Worm (Caenorhabditis elegans): ENCODE data around the gene fip-4.

fip-4 gene

DNA sequence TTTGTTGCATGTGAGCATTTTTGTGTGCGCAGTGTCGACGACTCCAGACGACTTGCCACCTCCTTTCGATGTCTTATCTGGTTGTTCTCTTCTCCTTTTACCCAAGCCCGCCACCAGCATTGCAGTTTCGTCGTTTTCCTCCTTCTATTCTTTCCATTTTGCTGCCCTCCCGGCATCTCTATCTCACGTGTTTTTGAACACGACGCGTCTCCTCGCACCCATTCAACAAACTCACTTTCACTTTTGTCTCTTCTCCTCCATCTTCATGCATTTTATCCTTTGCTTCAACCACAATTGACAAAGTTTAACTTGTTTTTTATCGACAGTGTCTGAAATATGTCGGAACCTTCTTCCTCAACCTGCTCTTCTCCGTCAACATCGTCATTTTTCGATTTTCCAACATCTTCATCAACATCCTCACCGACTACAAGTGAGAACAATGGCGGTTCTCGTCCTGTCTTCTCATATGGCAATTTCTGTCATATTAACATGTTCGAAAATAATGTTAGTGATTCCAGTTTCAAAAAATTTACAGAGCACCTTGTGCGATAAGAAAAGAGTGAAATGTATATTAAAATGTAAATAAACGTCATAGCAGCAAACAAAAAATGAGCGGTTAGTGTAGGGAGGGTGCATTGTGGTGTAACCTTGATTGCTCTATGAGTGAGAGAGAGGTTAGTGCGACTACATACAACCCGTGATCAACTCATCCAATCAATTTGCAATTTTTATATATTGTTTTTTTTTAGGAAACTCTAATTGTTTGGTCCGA is at the start of gene fip-4 (continued):
- no peak for TF ChIP-seq tlf-1 (GFP tag; optimal IDR thresholded peaks at IDR 0.05)
- no peak for TF ChIP-seq xnd-1 (tag; optimal IDR thresholded peaks at IDR 0.05)
- TF ChIP-seq F10E7.11 (tag; optimal IDR thresholded peaks at IDR 0.05) = no peak
- TF ChIP-seq rec-8 (tag; optimal IDR thresholded peaks at IDR 0.05) = no peak
- TF ChIP-seq let-607 (tag; optimal IDR thresholded peaks at IDR 0.05) = no peak
- TF ChIP-seq ccch-3 (GFP tag; optimal IDR thresholded peaks at IDR 0.05) = no peak
- TF ChIP-seq ets-4 (GFP tag; optimal IDR thresholded peaks at IDR 0.05) = no peak
- no peak for TF ChIP-seq egl-44 (GFP tag; IDR thresholded peaks at IDR 0.05)
- TF ChIP-seq F52B5.7 (tag; optimal IDR thresholded peaks at IDR 0.05) = no peak

DNA sequence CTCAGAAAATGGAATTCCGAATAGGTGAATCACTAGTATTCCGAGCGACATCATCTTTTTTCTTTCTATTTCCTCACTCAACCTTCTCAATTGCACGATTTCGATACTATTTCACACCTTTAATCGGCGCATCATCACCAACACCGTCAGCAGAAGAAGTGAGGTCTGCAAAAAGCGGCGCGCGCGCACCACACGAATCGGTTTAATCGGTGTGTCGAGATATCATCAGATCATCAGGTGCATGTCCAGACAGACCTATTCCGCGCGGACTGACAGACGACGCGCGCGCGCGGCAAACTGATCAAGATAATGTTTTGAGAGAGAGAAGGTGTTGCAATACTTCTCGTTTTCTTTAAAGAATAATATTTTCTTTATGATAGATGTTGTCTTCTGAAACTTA is 49.4 kb upstream of the fip-4 start:
- TF ChIP-seq Y79H2A.3 (GFP tag; conservative IDR thresholded peaks at IDR 0.05) = no peak
- TF ChIP-seq zfh-2 (GFP tag; conservative IDR thresholded peaks at IDR 0.05) = peak; percentile 56

DNA sequence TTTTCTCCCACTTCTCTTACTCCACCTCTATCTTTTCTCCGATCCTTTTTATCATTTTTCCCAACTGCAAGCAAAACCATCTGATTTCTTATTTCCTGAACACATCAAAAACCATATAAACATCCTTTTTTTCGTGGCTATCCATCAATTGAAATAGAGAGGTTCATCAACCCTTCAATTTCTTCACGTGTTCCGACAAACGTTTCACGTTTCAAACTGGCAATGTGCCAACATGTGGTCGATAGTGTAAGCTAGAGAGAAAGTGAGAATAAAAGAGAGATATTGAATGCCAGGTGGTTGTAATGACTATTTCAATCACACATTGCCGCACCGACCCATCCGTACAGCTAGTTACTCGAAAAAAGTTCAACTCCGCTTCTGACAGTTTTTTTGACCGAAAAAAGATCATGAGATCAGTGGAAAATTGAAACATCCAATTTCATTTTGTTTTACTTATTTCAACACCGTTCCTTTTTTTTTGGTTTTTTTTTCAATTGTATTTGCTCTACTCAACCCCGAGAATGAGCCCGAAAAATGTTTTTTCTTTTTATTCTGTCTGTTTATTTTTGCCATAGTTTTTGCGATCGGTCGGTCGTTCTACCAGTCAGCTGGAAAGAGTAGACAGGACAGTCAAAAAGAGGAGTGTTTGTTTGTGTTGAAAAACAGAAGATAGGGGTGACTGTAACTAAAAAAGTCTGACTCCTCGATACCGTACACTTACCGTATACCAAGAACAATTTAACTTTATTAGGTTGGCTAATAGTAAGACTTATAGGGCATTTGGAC is 47.7 kb upstream of the fip-4 start:
- TF ChIP-seq D2030.7 (GFP tag; IDR thresholded peaks at IDR 0.05) = no peak
- no peak for TF ChIP-seq nhr-90 (tag; optimal IDR thresholded peaks at IDR 0.05)
- no peak for TF ChIP-seq Y95B8A.8 (GFP tag; IDR thresholded peaks at IDR 0.05)
- no peak for TF ChIP-seq lin-54 (GFP tag; optimal IDR thresholded peaks at IDR 0.05)
- no peak for TF ChIP-seq B0336.3 (GFP tag; IDR thresholded peaks at IDR 0.05)
- TF ChIP-seq aptf-3 (GFP tag; IDR thresholded peaks at IDR 0.05) = no peak
- TF ChIP-seq die-1 (tag; optimal IDR thresholded peaks at IDR 0.05) = no peak
- TF ChIP-seq nfya-2 (GFP tag; IDR thresholded peaks at IDR 0.05) = no peak
- no peak for TF ChIP-seq ztf-28 (GFP tag; IDR thresholded peaks at IDR 0.05)
- peak; percentile 20 for TF ChIP-seq nhr-80 (tag; optimal IDR thresholded peaks at IDR 0.05)
- TF ChIP-seq somi-1 (GFP tag; optimal IDR thresholded peaks at IDR 0.05) = peak; percentile 39
- no peak for TF ChIP-seq ccch-3 (GFP tag; optimal IDR thresholded peaks at IDR 0.05)
- no peak for TF ChIP-seq chd-7 (tag; optimal IDR thresholded peaks at IDR 0.05)
- peak in 1 of 2 experiments; percentile 38 for TF ChIP-seq let-607 (tag; optimal IDR thresholded peaks at IDR 0.05)
- no peak for TF ChIP-seq C17E4.6 (GFP tag; IDR thresholded peaks at IDR 0.05)
- no peak for TF ChIP-seq F55B11.4 (tag; optimal IDR thresholded peaks at IDR 0.05; ENCODE audit: borderline replicate concordance, insufficient read depth)
- TF ChIP-seq egl-44 (GFP tag; IDR thresholded peaks at IDR 0.05) = no peak
- no peak for TF ChIP-seq hlh-12 (tag; optimal IDR thresholded peaks at IDR 0.05)
- TF ChIP-seq atf-7 (tag; optimal IDR thresholded peaks at IDR 0.05) = no peak
- TF ChIP-seq cebp-1 (GFP tag; IDR thresholded peaks at IDR 0.05) = no peak
- TF ChIP-seq cebp-1 (tag; optimal IDR thresholded peaks at IDR 0.05) = peak; percentile 10
- TF ChIP-seq F39B2.1 (GFP tag; IDR thresholded peaks at IDR 0.05) = no peak
- no peak for TF ChIP-seq egl-18 (GFP tag; IDR thresholded peaks at IDR 0.05)

DNA sequence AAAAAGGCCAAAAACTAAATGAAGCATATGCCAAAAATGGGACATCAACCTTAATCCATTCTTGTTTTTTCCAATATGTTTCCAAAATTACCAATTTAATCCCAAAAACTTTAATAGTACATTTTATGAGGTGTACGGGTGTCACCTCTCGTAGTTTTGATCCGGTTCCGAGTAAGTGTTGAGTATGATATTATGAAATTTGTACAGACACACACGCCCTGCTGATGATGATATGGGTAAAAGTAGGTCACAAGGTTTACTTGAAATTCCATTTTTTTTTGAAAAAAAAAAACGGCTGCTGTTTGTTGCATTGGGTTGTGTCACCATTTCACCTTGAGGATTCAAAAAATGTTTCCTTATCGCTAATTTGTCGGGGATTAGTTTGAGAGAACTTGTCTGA is 46.8 kb upstream of the fip-4 start:
- TF ChIP-seq rpc-1 (optimal IDR thresholded peaks at IDR 0.05) (no peak), rpc-1 (tag; optimal IDR thresholded peaks at IDR 0.05) (no peak), cebp-1 (GFP tag; IDR thresholded peaks at IDR 0.05) (peak; percentile 69; the same call in 1 of the 2 replicates), cebp-1 (tag; optimal IDR thresholded peaks at IDR 0.05) (peak; percentile 75), mel-28 (tag; optimal IDR thresholded peaks at IDR 0.05; ENCODE audit: borderline replicate concordance) (no peak)
